Fruit fly (Drosophila melanogaster) whole organism, adult: Measurements from ENCODE around the gene CG9154.

Experiments
- CG11617 ChIP-seq: fragments of 200-800 bp; sonication (Bioruptor generic); optimal IDR thresholded peaks from 2 replicates; lab custom pipeline; 2017; ENCODE audit warnings: mild to moderate bottlenecking, missing biosample characterization, missing genetic modification reagents, missing genetic modification characterization
- CG12768 ChIP-seq: fragments of 200-800 bp; sonication (Bioruptor generic); optimal IDR thresholded peaks from 2 replicates; lab custom pipeline; 2017; ENCODE audit warnings: missing biosample characterization, missing genetic modification characterization, mild to moderate bottlenecking, moderate library complexity, missing genetic modification reagents
- CG14711 ChIP-seq: fragments of 200-800 bp; sonication (Bioruptor generic); optimal IDR thresholded peaks from 2 replicates; lab custom pipeline; 2018; ENCODE audit warnings: missing biosample characterization, mild to moderate bottlenecking, missing genetic modification characterization, moderate library complexity
- CG1620 ChIP-seq: fragments of 200-800 bp; sonication (Bioruptor generic); optimal IDR thresholded peaks from 2 replicates; lab custom pipeline; 2016; ENCODE audit warnings: missing biosample characterization, missing genetic modification characterization
- CG33017 ChIP-seq: fragments of 200-800 bp; sonication (Bioruptor generic); optimal IDR thresholded peaks from 2 replicates; lab custom pipeline; 2018; ENCODE audit warnings: missing biosample characterization, mild to moderate bottlenecking, missing genetic modification characterization, moderate library complexity
- CG5204 ChIP-seq: fragments of 200-800 bp; sonication (Bioruptor generic); optimal IDR thresholded peaks from 2 replicates; lab custom pipeline; 2016; ENCODE audit warnings: missing biosample characterization, missing genetic modification characterization
- CG7045 ChIP-seq: fragments of 200-800 bp; sonication (Bioruptor generic); optimal IDR thresholded peaks from 2 replicates; lab custom pipeline; 2017; ENCODE audit warnings: missing biosample characterization, mild to moderate bottlenecking, missing genetic modification characterization
- CG7101 ChIP-seq: fragments of 200-800 bp; sonication (Bioruptor generic); optimal IDR thresholded peaks from 2 replicates; lab custom pipeline; 2018; ENCODE audit warnings: missing biosample characterization, mild to moderate bottlenecking, missing genetic modification characterization, moderate library complexity
- Clk ChIP-seq: fragments of 200-800 bp; sonication (Bioruptor generic); optimal IDR thresholded peaks from 2 replicates; lab custom pipeline; 2017; ENCODE audit warnings: missing biosample characterization, missing genetic modification characterization
- Crg-1 ChIP-seq: fragments of 200-800 bp; sonication (Bioruptor generic); optimal IDR thresholded peaks from 2 replicates; lab custom pipeline; 2016; ENCODE audit warnings: missing biosample characterization, missing genetic modification characterization
- Hr96 ChIP-seq: fragments of 200-800 bp; sonication (Bioruptor generic); optimal IDR thresholded peaks from 2 replicates; lab custom pipeline; 2016; ENCODE audit warnings: missing biosample characterization, missing genetic modification characterization
- Mnt ChIP-seq: fragments of 200-800 bp; sonication (Bioruptor generic); optimal IDR thresholded peaks from 2 replicates; lab custom pipeline; 2016; ENCODE audit warnings: missing biosample characterization, mild to moderate bottlenecking, missing genetic modification characterization
- bab1 ChIP-seq: fragments of 200-800 bp; sonication (Bioruptor generic); optimal IDR thresholded peaks from 3 replicates; lab custom pipeline; 2019; ENCODE audit warnings: missing biosample characterization, mild to moderate bottlenecking, missing genetic modification characterization, moderate library complexity
- cic ChIP-seq: fragments of 200-800 bp; sonication (Bioruptor generic); optimal IDR thresholded peaks from 2 replicates; lab custom pipeline; 2017; ENCODE audit warnings: missing biosample characterization, mild to moderate bottlenecking, missing genetic modification characterization, moderate library complexity
- cnc ChIP-seq, 2 experiments: fragments of >200 bp; optimal IDR thresholded peaks; 2 replicates each; lab custom pipeline; 2017
- kay ChIP-seq: fragments of 200-800 bp; sonication (Bioruptor generic); peaks from one replicate; lab custom pipeline; 2016; ENCODE audit warnings: missing biosample characterization, missing genetic modification characterization, borderline replicate concordance
- ovo ChIP-seq: fragments of 200-800 bp; sonication (Bioruptor generic); optimal IDR thresholded peaks from 2 replicates; lab custom pipeline; 2016; ENCODE audit warnings: missing biosample characterization, missing genetic modification characterization
- pad ChIP-seq: fragments of 200-800 bp; sonication (Bioruptor generic); optimal IDR thresholded peaks from 3 replicates; lab custom pipeline; 2017; ENCODE audit warnings: missing biosample characterization, missing genetic modification characterization, mild to moderate bottlenecking, moderate library complexity, missing genetic modification reagents
- tj ChIP-seq: fragments of 200-800 bp; sonication (Bioruptor generic); optimal IDR thresholded peaks from 3 replicates; lab custom pipeline; 2017; ENCODE audit warnings: missing biosample characterization, mild to moderate bottlenecking, missing genetic modification characterization, moderate library complexity
- toe ChIP-seq: fragments of 200-800 bp; sonication (Bioruptor generic); optimal IDR thresholded peaks from 2 replicates; lab custom pipeline; 2016; ENCODE audit warnings: missing biosample characterization, missing genetic modification characterization

Gene CG9154

dm6 chr2L:6078757-6079351, 8.4 kb upstream of the CG9154 start:
- TF ChIP-seq Mnt = peak; percentile 99
- TF ChIP-seq toe (GFP tag; lab: Kevin White, UChicago) = peak; percentile 68
- peak in 1 of 2 experiments; percentile 90 for TF ChIP-seq cnc (optimal IDR thresholded peaks at IDR 0.05; lab: Kevin White, UChicago)
- peak; percentile 88 for TF ChIP-seq ovo (GFP tag; lab: Kevin White, UChicago)
- TF ChIP-seq CG1620 (GFP tag; lab: Kevin White, UChicago) = peak; percentile 31
- peak; percentile 99 for TF ChIP-seq kay (GFP tag; lab: Kevin White, UChicago)
- TF ChIP-seq cic (GFP tag; lab: Kevin White, UChicago) = peak; percentile 100
- TF ChIP-seq CG14711 (tag; lab: Kevin White, UChicago) = peak; percentile 18
- TF ChIP-seq Crg-1 = peak; percentile 81
- peak; percentile 5 for TF ChIP-seq bab1 (GFP tag; lab: Kevin White, UChicago)
- no peak for TF ChIP-seq Hr96 (GFP tag; lab: Kevin White, UChicago)
- TF ChIP-seq Clk (GFP tag; lab: Kevin White, UChicago) = peak; percentile 91
- peak; percentile 13 for TF ChIP-seq CG7045 (GFP tag; lab: Kevin White, UChicago)
- TF ChIP-seq CG7101 (tag; lab: Kevin White, UChicago) = peak; percentile 40
- TF ChIP-seq pad (GFP tag; lab: Kevin White, UChicago) = peak; percentile 86
- no peak for TF ChIP-seq CG5204 (GFP tag; lab: Kevin White, UChicago)
- TF ChIP-seq CG11617 (GFP tag; lab: Kevin White, UChicago) = peak; percentile 48
- TF ChIP-seq tj (GFP tag; lab: Kevin White, UChicago) = peak; percentile 100
- TF ChIP-seq CG12768 = peak; percentile 91
- TF ChIP-seq CG33017 (tag; lab: Kevin White, UChicago) = peak; percentile 55

- TF ChIP-seq CG33017 (tag; lab: Kevin White, UChicago) = no peak
- TF ChIP-seq pad (GFP tag; lab: Kevin White, UChicago) = no peak
- peak; percentile 98 for TF ChIP-seq kay (GFP tag; lab: Kevin White, UChicago)
Observed at dm6 chr2L:6077632-6078031, 7.1 kb upstream of the CG9154 start.

dm6 chr2L:6076829-6077364, 6.4 kb upstream of the CG9154 start:
- TF ChIP-seq toe (GFP tag; lab: Kevin White, UChicago) = no peak
- no peak for TF ChIP-seq CG1620 (GFP tag; lab: Kevin White, UChicago)
- no peak for TF ChIP-seq CG33017 (tag; lab: Kevin White, UChicago)
- no peak for TF ChIP-seq Crg-1
- no peak for TF ChIP-seq bab1 (GFP tag; lab: Kevin White, UChicago)
- no peak for TF ChIP-seq pad (GFP tag; lab: Kevin White, UChicago)
- TF ChIP-seq Mnt = no peak
- TF ChIP-seq CG14711 (tag; lab: Kevin White, UChicago) = no peak
- no peak for TF ChIP-seq Clk (GFP tag; lab: Kevin White, UChicago)
- TF ChIP-seq CG5204 (GFP tag; lab: Kevin White, UChicago) = no peak
- TF ChIP-seq CG11617 (GFP tag; lab: Kevin White, UChicago) = no peak
- TF ChIP-seq CG7101 (tag; lab: Kevin White, UChicago) = no peak
- no peak for TF ChIP-seq CG7045 (GFP tag; lab: Kevin White, UChicago)
- no peak for TF ChIP-seq kay (GFP tag; lab: Kevin White, UChicago)
- no peak for TF ChIP-seq cic (GFP tag; lab: Kevin White, UChicago)
- no peak for TF ChIP-seq CG12768
- TF ChIP-seq Hr96 (GFP tag; lab: Kevin White, UChicago) = no peak
- no peak for TF ChIP-seq ovo (GFP tag; lab: Kevin White, UChicago)
- TF ChIP-seq tj (GFP tag; lab: Kevin White, UChicago) = no peak
- no peak for TF ChIP-seq cnc (optimal IDR thresholded peaks at IDR 0.05; lab: Kevin White, UChicago)

- TF ChIP-seq ovo (GFP tag; lab: Kevin White, UChicago) = no peak
- no peak for TF ChIP-seq CG11617 (GFP tag; lab: Kevin White, UChicago)
- TF ChIP-seq CG12768 = no peak
- no peak for TF ChIP-seq CG14711 (tag; lab: Kevin White, UChicago)
- TF ChIP-seq cic (GFP tag; lab: Kevin White, UChicago) = no peak
- TF ChIP-seq CG33017 (tag; lab: Kevin White, UChicago) = no peak
- no peak for TF ChIP-seq pad (GFP tag; lab: Kevin White, UChicago)
- no peak for TF ChIP-seq toe (GFP tag; lab: Kevin White, UChicago)
- no peak for TF ChIP-seq CG7101 (tag; lab: Kevin White, UChicago)
- TF ChIP-seq Clk (GFP tag; lab: Kevin White, UChicago) = no peak
- no peak for TF ChIP-seq CG5204 (GFP tag; lab: Kevin White, UChicago)
Observed at dm6 chr2L:6076143-6076542, 5.7 kb upstream of the CG9154 start.

- TF ChIP-seq cnc (optimal IDR thresholded peaks at IDR 0.05; lab: Kevin White, UChicago) = no peak
- no peak for TF ChIP-seq Hr96 (GFP tag; lab: Kevin White, UChicago)
- TF ChIP-seq CG5204 (GFP tag; lab: Kevin White, UChicago) = no peak
- TF ChIP-seq CG33017 (tag; lab: Kevin White, UChicago) = no peak
- no peak for TF ChIP-seq CG11617 (GFP tag; lab: Kevin White, UChicago)
- no peak for TF ChIP-seq bab1 (GFP tag; lab: Kevin White, UChicago)
- TF ChIP-seq toe (GFP tag; lab: Kevin White, UChicago) = no peak
- no peak for TF ChIP-seq CG14711 (tag; lab: Kevin White, UChicago)
- no peak for TF ChIP-seq CG7045 (GFP tag; lab: Kevin White, UChicago)
- no peak for TF ChIP-seq tj (GFP tag; lab: Kevin White, UChicago)
- TF ChIP-seq kay (GFP tag; lab: Kevin White, UChicago) = no peak
- TF ChIP-seq pad (GFP tag; lab: Kevin White, UChicago) = no peak
- no peak for TF ChIP-seq ovo (GFP tag; lab: Kevin White, UChicago)
Observed at dm6 chr2L:6075345-6075744, 4.9 kb upstream of the CG9154 start.
